Worm (Caenorhabditis elegans): Measurements from ENCODE around the gene ceh-31.

Gene ceh-31

ce11 chrX:3089894-3090414 lies 19.7 kb upstream of the ceh-31 start (continued):
- TF ChIP-seq nhr-25 (tag; optimal IDR thresholded peaks at IDR 0.05) = peak; percentile 34
- TF ChIP-seq ama-1 (optimal IDR thresholded peaks at IDR 0.05) = no peak
- peak in 1 of 2 experiments; percentile 6 for TF ChIP-seq mdl-1 (tag; optimal IDR thresholded peaks at IDR 0.05)

- TF ChIP-seq mbf-1 (tag; optimal IDR thresholded peaks at IDR 0.05) (no peak), lin-13 (GFP tag; optimal IDR thresholded peaks at IDR 0.05) (no peak), ztf-11 (tag; optimal IDR thresholded peaks at IDR 0.05) (no peak), C34F6.9 (tag; optimal IDR thresholded peaks at IDR 0.05) (no peak), peb-1 (tag; optimal IDR thresholded peaks at IDR 0.05) (no peak), R02D3.7 (tag; optimal IDR thresholded peaks at IDR 0.05) (no peak), elt-1 (tag; optimal IDR thresholded peaks at IDR 0.05) (no peak), nhr-21 (tag; optimal IDR thresholded peaks at IDR 0.05) (no peak), ZK546.5 (tag; optimal IDR thresholded peaks at IDR 0.05) (no peak), skn-1 (tag; optimal IDR thresholded peaks at IDR 0.05) (no peak), sma-3 (GFP tag; optimal IDR thresholded peaks at IDR 0.05) (no peak), unc-39 (tag; optimal IDR thresholded peaks at IDR 0.05) (no peak), ztf-4 (tag; optimal IDR thresholded peaks at IDR 0.05) (no peak), nhr-25 (tag; optimal IDR thresholded peaks at IDR 0.05) (no peak)
Observed at ce11 chrX:3089423-3089822, 19.2 kb upstream of the ceh-31 start, which contains the start of gene pccb-1. pccb-1 (plus strand) TSS chrX:3089549.

- no peak for TF ChIP-seq blmp-1 (tag; optimal IDR thresholded peaks at IDR 0.05; ENCODE audit: insufficient read depth)
- TF ChIP-seq unc-55 (GFP tag; optimal IDR thresholded peaks at IDR 0.05) = no peak
- no peak for TF ChIP-seq fos-1 (tag; optimal IDR thresholded peaks at IDR 0.05)
- no peak for TF ChIP-seq nhr-25 (tag; optimal IDR thresholded peaks at IDR 0.05)
- TF ChIP-seq ceh-82 (tag; optimal IDR thresholded peaks at IDR 0.05) = no peak
- TF ChIP-seq ceh-16 (tag; optimal IDR thresholded peaks at IDR 0.05) = no peak
- no peak for TF ChIP-seq F13H6.1 (tag; optimal IDR thresholded peaks at IDR 0.05)
- TF ChIP-seq mbf-1 (tag; optimal IDR thresholded peaks at IDR 0.05) = no peak
- no peak for TF ChIP-seq elt-3 (tag; optimal IDR thresholded peaks at IDR 0.05)
- no peak for TF ChIP-seq dmd-4 (tag; optimal IDR thresholded peaks at IDR 0.05)
- no peak for TF ChIP-seq crh-2 (tag; optimal IDR thresholded peaks at IDR 0.05)
- no peak for TF ChIP-seq unc-62 (GFP tag; optimal IDR thresholded peaks at IDR 0.05)
- TF ChIP-seq gmeb-1 (tag; optimal IDR thresholded peaks at IDR 0.05) = no peak
- TF ChIP-seq C34F6.9 (tag; optimal IDR thresholded peaks at IDR 0.05) = no peak
- no peak for TF ChIP-seq nhr-237 (tag; optimal IDR thresholded peaks at IDR 0.05)
Observed at ce11 chrX:3087647-3088046, 17.4 kb upstream of the ceh-31 start.

- TF ChIP-seq lin-39 (tag; optimal IDR thresholded peaks at IDR 0.05) = no peak
- no peak for TF ChIP-seq egl-27 (tag; optimal IDR thresholded peaks at IDR 0.05)
- TF ChIP-seq fos-1 (tag; optimal IDR thresholded peaks at IDR 0.05) = no peak
- no peak for TF ChIP-seq C34F6.9 (tag; optimal IDR thresholded peaks at IDR 0.05)
- no peak for TF ChIP-seq ztf-11 (tag; optimal IDR thresholded peaks at IDR 0.05)
- no peak for TF ChIP-seq aly-2 (tag; optimal IDR thresholded peaks at IDR 0.05)
- TF ChIP-seq nhr-10 (tag; optimal IDR thresholded peaks at IDR 0.05) = no peak
- no peak for TF ChIP-seq lin-13 (GFP tag; optimal IDR thresholded peaks at IDR 0.05)
- TF ChIP-seq zag-1 (tag; optimal IDR thresholded peaks at IDR 0.05) = no peak
- TF ChIP-seq nhr-12 (tag; optimal IDR thresholded peaks at IDR 0.05) = no peak
- no peak for TF ChIP-seq ztf-4 (tag; optimal IDR thresholded peaks at IDR 0.05)
- no peak for TF ChIP-seq sma-9 (GFP tag; optimal IDR thresholded peaks at IDR 0.05)
- TF ChIP-seq sma-9 (tag; optimal IDR thresholded peaks at IDR 0.05) = no peak
- TF ChIP-seq sem-4 (tag; optimal IDR thresholded peaks at IDR 0.05) = no peak
- TF ChIP-seq Y55F3AM.14 (GFP tag; optimal IDR thresholded peaks at IDR 0.05) = no peak
Observed at ce11 chrX:3087245-3087644, 17.0 kb upstream of the ceh-31 start, which contains the start of gene F52E4.5. F52E4.5 (minus strand) TSS chrX:3087345.

- no peak for TF ChIP-seq unc-62 (GFP tag; optimal IDR thresholded peaks at IDR 0.05)
Observed at ce11 chrX:3080825-3081224, 10.6 kb upstream of the ceh-31 start, which contains the start of gene twk-16. twk-16 (plus strand) TSS chrX:3081125.

All from whole organism, L2 larva.